Worm (Caenorhabditis elegans) whole organism, late embryonic: Measurements from ENCODE around the gene C50C3.1.

Experiments
- C08G9.2 ChIP-seq: sonication (generic microtip); optimal IDR thresholded peaks from 2 replicates; lab custom pipeline; 2016; ENCODE audit warnings: mild to moderate bottlenecking, missing genetic modification characterization, moderate library complexity, missing compliant biosample characterization
- K02D7.2 ChIP-seq: sonication (generic microtip); optimal IDR thresholded peaks from 2 replicates; lab custom pipeline; 2017; ENCODE audit warnings: mild to moderate bottlenecking, missing genetic modification characterization, missing compliant biosample characterization
- T23F11.4 ChIP-seq: fragments of 200-800 bp; sonication (Bioruptor generic); optimal IDR thresholded peaks from 2 replicates; lab custom pipeline; 2018; ENCODE audit warnings: mild to moderate bottlenecking, missing genetic modification characterization, missing compliant biosample characterization
- ama-1 ChIP-seq: fragments of 150-350 bp; optimal IDR thresholded peaks from 2 replicates; lab custom pipeline; 2014
- ceh-18 ChIP-seq: sonication (generic microtip); optimal IDR thresholded peaks from 2 replicates; lab custom pipeline; 2016; ENCODE audit warnings: missing genetic modification characterization, missing compliant biosample characterization
- ceh-19 ChIP-seq: fragments of 200-800 bp; sonication (Bioruptor generic); optimal IDR thresholded peaks from 2 replicates; lab custom pipeline; 2018; ENCODE audit warnings: mild to moderate bottlenecking, missing genetic modification characterization, missing compliant biosample characterization
- ceh-2 ChIP-seq: sonication (generic microtip); optimal IDR thresholded peaks from 2 replicates; lab custom pipeline; 2016; ENCODE audit warnings: missing genotype, missing genetic modification characterization, missing compliant biosample characterization
- ceh-30 ChIP-seq: fragments of 150-350 bp; optimal IDR thresholded peaks from 2 replicates; lab custom pipeline; 2014; ENCODE audit warnings: missing biosample characterization, missing genetic modification characterization
- ceh-31 ChIP-seq: sonication (generic microtip); optimal IDR thresholded peaks from 2 replicates; lab custom pipeline; 2016; ENCODE audit warnings: missing genetic modification characterization, missing compliant biosample characterization
- ceh-48 ChIP-seq: sonication (generic microtip); optimal IDR thresholded peaks from 2 replicates; lab custom pipeline; 2016; ENCODE audit warnings: missing genetic modification characterization, inconsistent platforms, missing compliant biosample characterization
- ceh-6 ChIP-seq: fragments of 200-800 bp; sonication (Bioruptor generic); optimal IDR thresholded peaks from 2 replicates; lab custom pipeline; 2018; ENCODE audit warnings: mild to moderate bottlenecking, missing genetic modification characterization, missing compliant biosample characterization
- dmd-4 ChIP-seq: sonication (generic microtip); optimal IDR thresholded peaks from 2 replicates; lab custom pipeline; 2016; ENCODE audit warnings: borderline replicate concordance, missing genetic modification characterization, missing compliant biosample characterization
- dve-1 ChIP-seq: sonication (generic microtip); optimal IDR thresholded peaks from 2 replicates; lab custom pipeline; 2017; ENCODE audit warnings: antibody characterized with exemption, mild to moderate bottlenecking, missing genetic modification characterization, missing compliant biosample characterization
- ets-4 ChIP-seq: sonication (generic microtip); optimal IDR thresholded peaks from 2 replicates; lab custom pipeline; 2016; ENCODE audit warnings: missing genetic modification characterization, missing compliant biosample characterization
- eyg-1 ChIP-seq: sonication (generic microtip); optimal IDR thresholded peaks from 2 replicates; lab custom pipeline; 2016; ENCODE audit warnings: missing genotype, missing genetic modification characterization, missing compliant biosample characterization
- fax-1 ChIP-seq: sonication (generic microtip); optimal IDR thresholded peaks from 2 replicates; lab custom pipeline; 2016; ENCODE audit warnings: missing genotype, missing genetic modification characterization, missing compliant biosample characterization
- fkh-6 ChIP-seq: sonication (generic microtip); optimal IDR thresholded peaks from 2 replicates; lab custom pipeline; 2016; ENCODE audit warnings: missing genetic modification characterization, missing compliant biosample characterization
- gmeb-2 ChIP-seq: sonication (generic microtip); optimal IDR thresholded peaks from 2 replicates; lab custom pipeline; 2016; ENCODE audit warnings: missing genetic modification characterization, inconsistent platforms, missing compliant biosample characterization
- hlh-30 ChIP-seq: sonication (generic microtip); optimal IDR thresholded peaks from 2 replicates; lab custom pipeline; 2017; ENCODE audit warnings: antibody characterized with exemption, missing genetic modification characterization, missing compliant biosample characterization; ENCODE audit not compliant: insufficient read depth
- hlh-6 ChIP-seq: sonication (generic microtip); optimal IDR thresholded peaks from 2 replicates; lab custom pipeline; 2016; ENCODE audit warnings: missing genotype, missing genetic modification characterization, missing compliant biosample characterization
- lim-6 ChIP-seq: sonication (generic microtip); optimal IDR thresholded peaks from 2 replicates; lab custom pipeline; 2016; ENCODE audit warnings: missing genetic modification characterization, missing compliant biosample characterization
- lin-11 ChIP-seq: fragments of 200-800 bp; sonication (Bioruptor generic); optimal IDR thresholded peaks from 2 replicates; lab custom pipeline; 2018; ENCODE audit warnings: mild to moderate bottlenecking, missing genetic modification characterization, missing compliant biosample characterization
- madf-2 ChIP-seq: sonication (generic microtip); optimal IDR thresholded peaks from 2 replicates; lab custom pipeline; 2017; ENCODE audit warnings: missing genetic modification characterization, missing compliant biosample characterization
- nfya-1 ChIP-seq: sonication (generic microtip); optimal IDR thresholded peaks from 2 replicates; lab custom pipeline; 2017; ENCODE audit warnings: missing genetic modification characterization, mild to moderate bottlenecking, missing compliant biosample characterization, antibody characterized with exemption, moderate library complexity
- nhr-11 ChIP-seq: fragments of 150-350 bp; optimal IDR thresholded peaks from 2 replicates; lab custom pipeline; 2014; ENCODE audit warnings: missing biosample characterization, missing genetic modification characterization
- odd-2 ChIP-seq: sonication (generic microtip); optimal IDR thresholded peaks from 2 replicates; lab custom pipeline; 2017; ENCODE audit warnings: antibody characterized with exemption, mild to moderate bottlenecking, missing genetic modification characterization, missing compliant biosample characterization
- pag-3 ChIP-seq: sonication (generic microtip); optimal IDR thresholded peaks from 2 replicates; lab custom pipeline; 2016; ENCODE audit warnings: missing compliant biosample characterization, missing genetic modification characterization, borderline replicate concordance
- pax-1 ChIP-seq: fragments of 150-350 bp; optimal IDR thresholded peaks from 2 replicates; lab custom pipeline; 2014; ENCODE audit warnings: missing biosample characterization, missing genetic modification characterization
- pros-1 ChIP-seq: fragments of 150-350 bp; optimal IDR thresholded peaks from 2 replicates; lab custom pipeline; 2014; ENCODE audit warnings: missing biosample characterization, missing genetic modification reagents, missing genetic modification characterization
- ref-2 ChIP-seq: sonication (generic microtip); optimal IDR thresholded peaks from 2 replicates; lab custom pipeline; 2016; ENCODE audit warnings: missing genetic modification characterization, missing compliant biosample characterization
- rnt-1 ChIP-seq: sonication (generic microtip); optimal IDR thresholded peaks from 2 replicates; lab custom pipeline; 2016; ENCODE audit warnings: missing genetic modification characterization, missing compliant biosample characterization
- sox-4 ChIP-seq: sonication (generic microtip); optimal IDR thresholded peaks from 2 replicates; lab custom pipeline; 2017; ENCODE audit warnings: mild to moderate bottlenecking, missing genetic modification characterization, inconsistent platforms, missing compliant biosample characterization
- tbx-2 ChIP-seq: sonication (generic microtip); optimal IDR thresholded peaks from 2 replicates; lab custom pipeline; 2016; ENCODE audit warnings: missing genetic modification characterization, missing compliant biosample characterization
- ttx-3 ChIP-seq: sonication (generic microtip); optimal IDR thresholded peaks from 2 replicates; lab custom pipeline; 2016; ENCODE audit warnings: missing genetic modification reagents, missing genetic modification characterization, missing compliant biosample characterization
- unc-3 ChIP-seq, 2 experiments: fragments of 200-800 bp in 1 of 2; sonication (Bioruptor generic) in 1 of 2; sonication (generic microtip) in 1 of 2; conservative IDR thresholded peaks in 1 of 2; optimal IDR thresholded peaks in 1 of 2; 2 replicates each; pipeline versions ENCODE4 v1.3.6 to Lab custom; 2016 to 2022; ENCODE audit warnings: missing compliant biosample characterization in 2 of 2, missing genetic modification characterization in 2 of 2, missing genetic modification reagents in 1 of 2
- unc-42 ChIP-seq: sonication (generic microtip); optimal IDR thresholded peaks from 2 replicates; lab custom pipeline; 2016; ENCODE audit warnings: missing genotype, missing genetic modification characterization, missing compliant biosample characterization

C50C3.1 gene

DNA sequence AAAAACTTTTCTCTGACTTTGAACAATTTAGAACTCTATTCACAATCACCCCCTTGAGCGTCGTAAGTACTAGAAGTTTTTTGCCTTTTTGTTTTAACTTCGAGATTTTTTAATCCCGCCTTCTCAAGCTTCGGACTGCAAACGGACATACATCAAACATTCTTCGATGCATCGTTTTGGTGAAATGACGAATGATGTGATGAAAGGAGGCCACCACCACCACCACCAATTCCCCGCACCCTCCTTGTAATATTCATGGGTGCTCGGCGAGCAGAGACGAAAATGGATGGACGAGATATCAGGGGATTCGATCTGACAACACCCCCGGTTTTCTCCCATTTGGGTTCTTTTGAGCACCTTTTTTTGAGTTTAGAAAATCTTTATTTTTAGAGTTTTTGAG lies 45.8 kb upstream of the C50C3.1 start:
- TF ChIP-seq ceh-18 (no peak), C08G9.2 (tag; lab: Kevin White, UChicago) (no peak)

DNA sequence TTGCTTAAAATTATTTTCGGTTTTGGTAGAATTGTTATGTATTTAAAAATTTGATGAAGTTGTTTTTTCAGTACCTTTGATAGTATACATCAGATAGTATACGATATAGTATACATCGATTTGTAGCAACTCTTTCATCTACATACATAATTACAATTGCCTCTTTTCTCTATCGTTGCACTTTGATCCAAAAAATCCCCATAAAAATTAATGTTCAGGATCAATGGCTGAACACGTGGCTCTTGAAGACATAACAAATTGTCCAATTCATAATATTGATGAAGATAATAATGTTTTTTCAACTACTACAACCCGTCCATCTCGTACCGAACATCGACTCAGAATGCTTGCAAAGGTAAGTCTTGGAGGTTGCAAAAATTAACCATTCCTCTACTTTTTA lies 43.0 kb upstream of the C50C3.1 start, which contains the start of gene D2007.2:
TSS of gene D2007.2 (plus strand) at position 213 of the 400 bp plus-strand sequence.
- TF ChIP-seq pag-3 (tag; lab: Kevin White, UChicago) (no peak), ceh-19 (GFP tag; lab: Kevin White, UChicago) (no peak), lin-11 (tag; lab: Kevin White, UChicago) (no peak), ref-2 (tag; lab: Kevin White, UChicago) (no peak)
- TF ChIP-seq, all 69 proteins: peak for 0

DNA sequence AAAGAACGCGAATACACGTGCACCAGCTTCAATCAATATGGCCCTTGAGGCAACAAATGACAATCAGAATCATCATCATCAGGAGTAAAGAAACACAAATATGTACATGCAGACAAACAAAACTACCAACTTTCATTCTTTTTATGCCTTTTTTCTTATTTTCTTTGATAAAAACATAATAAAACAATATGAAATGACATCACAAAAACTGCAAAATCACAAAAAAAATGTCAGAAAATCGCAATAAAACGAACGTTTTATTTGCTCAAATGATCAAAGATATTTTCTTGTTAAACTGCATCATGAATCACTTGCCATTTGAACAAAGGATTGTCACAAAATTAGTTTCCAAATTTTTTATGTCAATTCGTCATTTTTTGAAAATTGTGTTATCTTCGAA lies 37.4 kb upstream of the C50C3.1 start:
- TF ChIP-seq fax-1 (tag; lab: Kevin White, UChicago) = no peak
- TF ChIP-seq ttx-3 = no peak
- TF ChIP-seq ref-2 (tag; lab: Kevin White, UChicago) = no peak
- no peak for TF ChIP-seq eyg-1 (tag; lab: Kevin White, UChicago)
- no peak for TF ChIP-seq unc-42 (tag; lab: Kevin White, UChicago)
- no peak for TF ChIP-seq hlh-30 (tag; lab: Kevin White, UChicago)
- no peak for TF ChIP-seq unc-3 (GFP tag; conservative IDR thresholded peaks at IDR 0.05; lab: Robert Waterston, UW)
- no peak for TF ChIP-seq unc-3 (tag; optimal IDR thresholded peaks at IDR 0.05; lab: Kevin White, UChicago)
- TF ChIP-seq lin-11 (tag; lab: Kevin White, UChicago) = no peak
- no peak for TF ChIP-seq T23F11.4
- TF ChIP-seq gmeb-2 = no peak
- TF ChIP-seq ceh-2 (tag; lab: Kevin White, UChicago) = no peak
- no peak for TF ChIP-seq nhr-11 (tag; lab: Kevin White, UChicago)
- no peak for TF ChIP-seq ceh-18
- no peak for TF ChIP-seq dve-1 (tag; lab: Kevin White, UChicago)
- TF ChIP-seq pag-3 (tag; lab: Kevin White, UChicago) = no peak
- TF ChIP-seq ceh-6 (GFP tag; lab: Kevin White, UChicago) = no peak
- no peak for TF ChIP-seq odd-2 (tag; lab: Kevin White, UChicago)

DNA sequence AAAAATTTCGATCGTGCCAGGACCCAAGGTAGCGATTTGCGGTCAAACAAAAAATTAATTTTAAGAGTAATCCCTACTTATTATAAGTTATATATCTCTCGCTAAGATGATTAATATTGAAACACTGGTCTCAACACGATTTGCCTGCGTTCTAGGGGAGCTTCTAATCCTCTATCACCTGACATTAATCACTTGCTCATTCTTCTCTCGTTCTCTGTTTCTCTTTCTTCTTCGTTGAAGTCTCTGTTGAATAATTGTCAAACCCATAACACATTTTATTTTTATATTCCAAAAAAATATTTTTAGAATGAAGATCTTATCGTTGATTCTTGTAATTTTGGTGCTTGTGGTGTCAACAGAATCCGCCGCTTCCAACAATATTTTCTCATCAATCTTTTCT lies 36.6 kb upstream of the C50C3.1 start, which contains the start of gene D2007.1:
TSS of gene D2007.1 (plus strand) at position 301 of the 400 bp plus-strand sequence.
- TF ChIP-seq lim-6 (no peak), C08G9.2 (tag; lab: Kevin White, UChicago) (no peak), nfya-1 (tag; lab: Kevin White, UChicago) (no peak), dve-1 (tag; lab: Kevin White, UChicago) (no peak), T23F11.4 (no peak), hlh-30 (tag; lab: Kevin White, UChicago) (peak; percentile 27)

DNA sequence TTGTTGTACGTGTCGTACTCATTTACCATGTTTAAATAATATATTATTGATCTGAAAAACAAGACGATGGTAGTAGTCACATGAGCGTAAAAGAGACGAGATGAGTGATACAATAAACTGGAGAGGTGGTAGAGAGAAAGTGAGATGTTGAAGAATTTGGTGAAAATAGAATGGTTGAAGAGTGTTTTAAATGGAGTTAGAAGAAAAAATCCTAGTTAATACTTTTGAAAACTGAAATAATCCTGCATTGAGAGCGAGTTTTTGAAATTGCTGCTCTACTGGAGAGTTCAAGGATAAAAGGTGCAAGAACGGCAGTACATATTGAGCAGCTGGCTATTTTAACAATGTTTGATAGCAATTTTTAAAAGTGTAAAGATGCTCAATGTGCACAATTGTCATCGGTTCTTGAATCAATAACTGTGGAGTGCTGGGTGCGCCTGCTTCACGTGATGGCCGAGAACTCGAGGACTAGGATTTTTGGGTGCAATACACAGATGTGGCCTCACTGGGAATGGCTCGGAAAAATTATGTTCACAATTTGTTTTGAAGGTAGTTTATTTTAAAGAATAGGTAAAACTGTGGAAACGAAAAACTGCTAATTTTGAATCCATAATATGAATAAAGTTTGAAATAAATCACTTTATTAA lies 33.5 kb upstream of the C50C3.1 start, which contains the start of gene atg-13:
TSS of gene atg-13 (minus strand) at position 51 of the 647 bp plus-strand sequence.
- TF ChIP-seq ceh-48 (tag; lab: Kevin White, UChicago) = peak; percentile 25
- TF ChIP-seq hlh-30 (tag; lab: Kevin White, UChicago) = peak; percentile 47
- TF ChIP-seq ceh-30 = no peak
- TF ChIP-seq ceh-31 = peak; percentile 30
- TF ChIP-seq ceh-19 (GFP tag; lab: Kevin White, UChicago) = no peak

DNA sequence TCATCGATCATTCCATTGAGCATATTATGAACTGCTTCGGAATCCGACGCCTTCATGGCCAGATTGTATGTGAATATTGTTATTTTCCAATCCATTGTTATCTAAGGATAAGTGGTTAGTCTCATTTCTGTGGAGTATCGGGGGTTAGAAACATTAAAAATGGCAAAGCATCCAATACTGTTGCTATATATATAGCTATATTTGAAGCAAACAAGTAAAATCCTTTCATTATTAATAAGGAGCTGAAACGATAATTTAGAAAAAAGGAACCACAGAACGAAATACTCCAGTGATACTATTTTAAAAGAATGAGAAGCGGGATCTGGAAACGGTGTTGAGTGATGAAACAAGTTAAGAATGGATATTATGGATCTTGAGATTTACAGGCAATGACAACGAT lies 30.6 kb upstream of the C50C3.1 start, which contains the start of gene inpp-5K:
TSS of gene inpp-5K (minus strand) at position 101 of the 400 bp plus-strand sequence.
- TF ChIP-seq K02D7.2 (tag; lab: Kevin White, UChicago) = no peak
- no peak for TF ChIP-seq ceh-19 (GFP tag; lab: Kevin White, UChicago)
- TF ChIP-seq fkh-6 (tag; lab: Kevin White, UChicago) = no peak
- TF ChIP-seq rnt-1 (tag; lab: Kevin White, UChicago) = no peak
- no peak for TF ChIP-seq hlh-6 (tag; lab: Kevin White, UChicago)
- TF ChIP-seq ets-4 = no peak
- TF ChIP-seq sox-4 (tag; lab: Kevin White, UChicago) = no peak
- no peak for TF ChIP-seq dmd-4 (tag; lab: Kevin White, UChicago)
- no peak for TF ChIP-seq pax-1 (tag; lab: Kevin White, UChicago)
- TF ChIP-seq tbx-2 = no peak
- TF ChIP-seq ceh-6 (GFP tag; lab: Kevin White, UChicago) = no peak
- TF ChIP-seq madf-2 (tag; lab: Kevin White, UChicago) = no peak
- TF ChIP-seq ttx-3 = no peak
- TF ChIP-seq pros-1 = no peak
- no peak for TF ChIP-seq T23F11.4
- no peak for TF ChIP-seq ama-1
- TF ChIP-seq odd-2 (tag; lab: Kevin White, UChicago) = no peak
